Worm (Caenorhabditis elegans): ENCODE data around the gene F55F10.3.

Gene F55F10.3

DNA sequence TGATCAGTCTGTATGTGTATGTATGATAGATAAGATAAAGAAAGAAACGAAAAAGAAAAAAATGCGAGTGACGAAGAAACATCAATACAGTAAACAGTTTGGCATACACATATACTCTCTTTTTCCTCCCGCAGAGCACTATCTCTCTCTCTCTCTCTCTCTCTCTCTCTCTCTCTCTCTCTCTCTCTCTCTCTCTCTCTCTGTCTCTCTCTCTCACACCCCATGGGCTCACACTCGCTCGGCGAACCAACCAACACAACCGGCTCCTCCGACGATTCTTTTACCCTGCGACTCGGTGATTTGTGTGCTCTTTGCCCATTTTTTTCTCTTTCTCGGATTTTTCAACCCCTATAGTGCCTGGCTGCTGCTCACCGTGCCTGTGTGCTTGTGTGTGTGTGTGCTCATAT, 47.3 kb downstream of the F55F10.3 start:
- TF ChIP-seq elt-1 (tag; optimal IDR thresholded peaks at IDR 0.05; ENCODE audit: borderline replicate concordance, insufficient read depth): no peak
- peak; percentile 20 for TF ChIP-seq drap-1 (GFP tag; optimal IDR thresholded peaks at IDR 0.05)
- no peak for TF ChIP-seq bed-3 (GFP tag; optimal IDR thresholded peaks at IDR 0.05)
- peak; percentile 56 for TF ChIP-seq pha-4 (tag; optimal IDR thresholded peaks at IDR 0.05)
- no peak for TF ChIP-seq sptf-1 (tag; optimal IDR thresholded peaks at IDR 0.05)
- no peak for TF ChIP-seq ces-1 (GFP tag; optimal IDR thresholded peaks at IDR 0.05)
- TF ChIP-seq lin-13 (tag; optimal IDR thresholded peaks at IDR 0.05): no peak
- TF ChIP-seq cnd-1 (tag; optimal IDR thresholded peaks at IDR 0.05): no peak
- TF ChIP-seq tbx-8 (GFP tag; optimal IDR thresholded peaks at IDR 0.05): no peak
- no peak for TF ChIP-seq ceh-39 (tag; optimal IDR thresholded peaks at IDR 0.05)
- TF ChIP-seq unc-120 (tag; optimal IDR thresholded peaks at IDR 0.05; ENCODE audit: poor library complexity, severe bottlenecking): peak; percentile 48
- TF ChIP-seq ham-2 (GFP tag; optimal IDR thresholded peaks at IDR 0.05): no peak
- TF ChIP-seq lsy-2 (tag; optimal IDR thresholded peaks at IDR 0.05): peak; percentile 11
- TF ChIP-seq lin-32 (GFP tag; optimal IDR thresholded peaks at IDR 0.05): no peak
- peak; percentile 3 for TF ChIP-seq M03D4.4 (tag; optimal IDR thresholded peaks at IDR 0.05)
- peak; percentile 60 for TF ChIP-seq nhr-237 (tag; optimal IDR thresholded peaks at IDR 0.05)
- no peak for TF ChIP-seq unc-62 (GFP tag; optimal IDR thresholded peaks at IDR 0.05)

DNA sequence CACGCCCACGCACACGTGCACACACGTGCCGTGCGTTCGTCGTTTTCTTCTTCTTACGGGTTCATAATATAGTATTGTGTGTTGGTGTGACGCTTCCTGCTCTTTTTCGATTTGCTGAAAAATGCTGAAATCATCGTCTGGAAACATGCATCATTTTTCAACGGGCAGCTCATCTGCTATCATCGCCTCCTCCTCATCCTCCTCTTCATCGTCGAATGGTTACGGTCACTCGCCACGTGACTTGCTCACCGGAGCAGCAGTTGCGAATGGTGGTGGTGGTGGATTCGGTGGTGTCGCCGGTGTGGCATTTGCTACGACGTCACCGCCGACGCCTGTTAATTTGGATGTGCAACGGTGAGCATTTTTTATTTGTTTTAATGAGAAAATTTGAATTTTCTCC, 49.0 kb downstream of the F55F10.3 start:
- no peak for TF ChIP-seq ces-1 (GFP tag; optimal IDR thresholded peaks at IDR 0.05)
- TF ChIP-seq ham-2 (GFP tag; optimal IDR thresholded peaks at IDR 0.05): no peak
- no peak for TF ChIP-seq cnd-1 (tag; optimal IDR thresholded peaks at IDR 0.05)

Measured in whole organism, mixed stage, embryonic.